Worm (Caenorhabditis elegans): ENCODE measurements around the gene nhr-256.

Gene nhr-256

ce11 chrV:1752496-1752895 lies 8.9 kb downstream of the nhr-256 start, which contains the start of gene ZK697.1:
Gene ZK697.1, plus strand, starts transcription at chrV:1752796.
- TF ChIP-seq aly-2 (tag; optimal IDR thresholded peaks at IDR 0.05), result no peak

- TF ChIP-seq egl-5 (tag; optimal IDR thresholded peaks at IDR 0.05) (no peak), zag-1 (tag; optimal IDR thresholded peaks at IDR 0.05) (no peak), aly-2 (tag; optimal IDR thresholded peaks at IDR 0.05) (no peak), ama-1 (optimal IDR thresholded peaks at IDR 0.05) (no peak), elt-3 (tag; optimal IDR thresholded peaks at IDR 0.05) (no peak), nfya-1 (tag; optimal IDR thresholded peaks at IDR 0.05; ENCODE audit: insufficient read depth) (no peak)
Observed at ce11 chrV:1755589-1755988, 12.0 kb downstream of the nhr-256 start, which contains the start of gene ZK697.14. Gene ZK697.14, minus strand, starts transcription at chrV:1755689.

- peak; percentile 64 for TF ChIP-seq elt-2 (tag; optimal IDR thresholded peaks at IDR 0.05)
- peak; percentile 7 for TF ChIP-seq pqm-1 (tag; optimal IDR thresholded peaks at IDR 0.05)
- no peak for TF ChIP-seq lsy-12 (tag; optimal IDR thresholded peaks at IDR 0.05)
- TF ChIP-seq nhr-77 (tag; optimal IDR thresholded peaks at IDR 0.05), result no peak
- no peak for TF ChIP-seq elt-1 (tag; optimal IDR thresholded peaks at IDR 0.05)
- TF ChIP-seq nhr-11 (tag; optimal IDR thresholded peaks at IDR 0.05), result no peak
Observed at ce11 chrV:1756099-1756498, 12.5 kb downstream of the nhr-256 start.

ce11 chrV:1756856-1757255 lies 13.3 kb downstream of the nhr-256 start, which contains the start of gene clec-204:
Gene clec-204, plus strand, starts transcription at chrV:1757156.
- TF ChIP-seq nfya-1 (tag; optimal IDR thresholded peaks at IDR 0.05; ENCODE audit: insufficient read depth), result no peak
- no peak for TF ChIP-seq egl-5 (tag; optimal IDR thresholded peaks at IDR 0.05)
- TF ChIP-seq mdl-1 (tag; optimal IDR thresholded peaks at IDR 0.05), result no peak
- TF ChIP-seq elt-2 (tag; optimal IDR thresholded peaks at IDR 0.05), result peak; percentile 45
- no peak for TF ChIP-seq pha-4 (tag; optimal IDR thresholded peaks at IDR 0.05)
- no peak for TF ChIP-seq ceh-82 (tag; optimal IDR thresholded peaks at IDR 0.05)

- no peak for TF ChIP-seq egl-27 (tag; optimal IDR thresholded peaks at IDR 0.05)
- TF ChIP-seq elt-2 (tag; optimal IDR thresholded peaks at IDR 0.05), result peak; percentile 60
Observed at ce11 chrV:1760682-1761081, 17.1 kb downstream of the nhr-256 start, which contains the start of gene clec-205. Gene clec-205, plus strand, starts transcription at chrV:1760893.

- TF ChIP-seq nhr-28 (tag; optimal IDR thresholded peaks at IDR 0.05), result no peak
- TF ChIP-seq nhr-25 (tag; optimal IDR thresholded peaks at IDR 0.05), result no peak
- TF ChIP-seq lsy-12 (tag; optimal IDR thresholded peaks at IDR 0.05), result no peak
- TF ChIP-seq hmg-11 (tag; optimal IDR thresholded peaks at IDR 0.05), result no peak
- TF ChIP-seq R02D3.7 (tag; optimal IDR thresholded peaks at IDR 0.05), result no peak
- TF ChIP-seq ama-1 (optimal IDR thresholded peaks at IDR 0.05), result no peak
- TF ChIP-seq aly-2 (tag; optimal IDR thresholded peaks at IDR 0.05), result no peak
- no peak for TF ChIP-seq egl-5 (tag; optimal IDR thresholded peaks at IDR 0.05)
- no peak for TF ChIP-seq nhr-237 (tag; optimal IDR thresholded peaks at IDR 0.05)
- no peak for TF ChIP-seq nhr-76 (tag; optimal IDR thresholded peaks at IDR 0.05)
- TF ChIP-seq snpc-4 (tag; optimal IDR thresholded peaks at IDR 0.05), result no peak
- no peak for TF ChIP-seq nfya-1 (tag; optimal IDR thresholded peaks at IDR 0.05; ENCODE audit: insufficient read depth)
- TF ChIP-seq fos-1 (tag; optimal IDR thresholded peaks at IDR 0.05), result no peak
- no peak for TF ChIP-seq skn-1 (tag; optimal IDR thresholded peaks at IDR 0.05)
- no peak for TF ChIP-seq fkh-10 (GFP tag; optimal IDR thresholded peaks at IDR 0.05)
- no peak for TF ChIP-seq ZK546.5 (tag; optimal IDR thresholded peaks at IDR 0.05)
- no peak for TF ChIP-seq lin-39 (tag; optimal IDR thresholded peaks at IDR 0.05)
- TF ChIP-seq fkh-2 (tag; optimal IDR thresholded peaks at IDR 0.05), result no peak
Observed at ce11 chrV:1767427-1767826, 23.9 kb downstream of the nhr-256 start.

- TF ChIP-seq pha-4 (tag; optimal IDR thresholded peaks at IDR 0.05) (peak; percentile 47), nfya-1 (tag; optimal IDR thresholded peaks at IDR 0.05; ENCODE audit: insufficient read depth) (no peak), ztf-11 (tag; optimal IDR thresholded peaks at IDR 0.05) (no peak), elt-2 (tag; optimal IDR thresholded peaks at IDR 0.05) (peak; percentile 52), lin-15B (tag; optimal IDR thresholded peaks at IDR 0.05) (peak; percentile 36)
Observed at ce11 chrV:1771727-1772126, 28.2 kb downstream of the nhr-256 start, which contains the start of gene dhs-13. Gene dhs-13, minus strand, starts transcription at chrV:1771734.
